Worm (Caenorhabditis elegans): Measurements from ENCODE around the gene K08E5.6.

Gene K08E5.6

ce11 chrIII:10108995-10109394 lies 31.8 kb upstream of the K08E5.6 start, which contains the start of gene T16H12.9:
Gene T16H12.9 (plus strand): TSS chrIII:10109295.
- TF ChIP-seq mef-2 (tag; optimal IDR thresholded peaks at IDR 0.05): no peak
- no peak for TF ChIP-seq Y116A8C.19 (tag; optimal IDR thresholded peaks at IDR 0.05; ENCODE audit: borderline replicate concordance)
- no peak for TF ChIP-seq mab-9 (GFP tag; IDR thresholded peaks at IDR 0.05)
- no peak for TF ChIP-seq C04F5.9 (tag; optimal IDR thresholded peaks at IDR 0.05)
- no peak for TF ChIP-seq nhr-76 (tag; optimal IDR thresholded peaks at IDR 0.05)
- no peak for TF ChIP-seq zip-4 (GFP tag; optimal IDR thresholded peaks at IDR 0.05)
- no peak for TF ChIP-seq sox-4 (tag; optimal IDR thresholded peaks at IDR 0.05)
- no peak for TF ChIP-seq irx-1 (tag; optimal IDR thresholded peaks at IDR 0.05)
- no peak for TF ChIP-seq nhr-77 (tag; optimal IDR thresholded peaks at IDR 0.05)
- no peak for TF ChIP-seq unc-30 (tag; optimal IDR thresholded peaks at IDR 0.05)
- no peak for TF ChIP-seq rnt-1 (tag; optimal IDR thresholded peaks at IDR 0.05)
- TF ChIP-seq hlh-4 (tag; optimal IDR thresholded peaks at IDR 0.05): no peak
- TF ChIP-seq isw-1 (GFP tag; IDR thresholded peaks at IDR 0.05): no peak
- no peak for TF ChIP-seq ceh-82 (tag; optimal IDR thresholded peaks at IDR 0.05)

- TF ChIP-seq lin-15B (tag; optimal IDR thresholded peaks at IDR 0.05) (no peak), fkh-10 (GFP tag; optimal IDR thresholded peaks at IDR 0.05) (no peak), ztf-11 (tag; optimal IDR thresholded peaks at IDR 0.05) (no peak), efl-1 (optimal IDR thresholded peaks at IDR 0.05) (no peak), efl-1 (GFP tag; optimal IDR thresholded peaks at IDR 0.05 in 1 of 2) (no peak), ces-1 (GFP tag; optimal IDR thresholded peaks at IDR 0.05) (no peak), hlh-4 (tag; optimal IDR thresholded peaks at IDR 0.05) (no peak), unc-130 (tag; optimal IDR thresholded peaks at IDR 0.05) (no peak), alr-1 (tag; optimal IDR thresholded peaks at IDR 0.05; ENCODE audit: borderline replicate concordance) (no peak), mep-1 (tag; optimal IDR thresholded peaks at IDR 0.05) (no peak), nhr-77 (tag; optimal IDR thresholded peaks at IDR 0.05) (no peak), fkh-4 (tag; optimal IDR thresholded peaks at IDR 0.05; ENCODE audit: borderline replicate concordance) (no peak), dsc-1 (tag; optimal IDR thresholded peaks at IDR 0.05) (no peak), fos-1 (tag; optimal IDR thresholded peaks at IDR 0.05) (no peak)
Measured at ce11 chrIII:10112958-10113357, 27.9 kb upstream of the K08E5.6 start, which contains the start of gene vps-29. Gene vps-29 (minus strand): TSS chrIII:10113058.

- no peak for TF ChIP-seq irx-1 (tag; optimal IDR thresholded peaks at IDR 0.05)
- peak; percentile 25 for TF ChIP-seq nhr-85 (tag)
- TF ChIP-seq efl-1 (optimal IDR thresholded peaks at IDR 0.05): peak; percentile 39 to 48
- peak; percentile 62 to 94 for TF ChIP-seq efl-1 (GFP tag; optimal IDR thresholded peaks at IDR 0.05 in 1 of 2)
- peak; percentile 4 for TF ChIP-seq lin-15B (tag; optimal IDR thresholded peaks at IDR 0.05)
- peak; percentile 46 for TF ChIP-seq snu-23 (GFP tag; optimal IDR thresholded peaks at IDR 0.05)
- TF ChIP-seq lin-35 (GFP tag; optimal IDR thresholded peaks at IDR 0.05): peak; percentile 36 to 50
- TF ChIP-seq nhr-28 (tag; optimal IDR thresholded peaks at IDR 0.05): no peak
- peak; percentile 46 to 67 for TF ChIP-seq lsy-2 (tag; optimal IDR thresholded peaks at IDR 0.05)
- no peak for TF ChIP-seq lin-13 (GFP tag; optimal IDR thresholded peaks at IDR 0.05)
- TF ChIP-seq nhr-71 (tag; optimal IDR thresholded peaks at IDR 0.05): peak; percentile 34
- TF ChIP-seq dpl-1 (GFP tag; optimal IDR thresholded peaks at IDR 0.05): peak; percentile 23 to 62 (median 41)
- peak; percentile 17 for TF ChIP-seq rnt-1 (tag; optimal IDR thresholded peaks at IDR 0.05)
- TF ChIP-seq vab-15 (tag; optimal IDR thresholded peaks at IDR 0.05): peak; percentile 19
- TF ChIP-seq skn-1 (tag; optimal IDR thresholded peaks at IDR 0.05): no peak
- peak; percentile 9 for TF ChIP-seq unc-86 (tag; optimal IDR thresholded peaks at IDR 0.05)
- TF ChIP-seq F16B12.6 (tag; optimal IDR thresholded peaks at IDR 0.05): peak; percentile 86
- TF ChIP-seq tbx-2 (tag; optimal IDR thresholded peaks at IDR 0.05): no peak
- no peak for TF ChIP-seq fos-1 (tag; optimal IDR thresholded peaks at IDR 0.05)
- no peak for TF ChIP-seq nhr-20 (tag; optimal IDR thresholded peaks at IDR 0.05)
- TF ChIP-seq mab-9 (GFP tag; IDR thresholded peaks at IDR 0.05): no peak
- no peak for TF ChIP-seq ceh-88 (GFP tag; IDR thresholded peaks at IDR 0.05)
- 0 out of 2 replicates have a peak, but pooled peaks have one; percentile 6 for TF ChIP-seq isw-1 (GFP tag; IDR thresholded peaks at IDR 0.05)
- TF ChIP-seq nhr-76 (tag; optimal IDR thresholded peaks at IDR 0.05): no peak
- no peak for TF ChIP-seq C34B4.2 (tag; optimal IDR thresholded peaks at IDR 0.05)
- peak; percentile 12 for TF ChIP-seq xbp-1 (tag; optimal IDR thresholded peaks at IDR 0.05)
- peak in 1 of 3 experiments; percentile 17 for TF ChIP-seq ceh-82 (tag; optimal IDR thresholded peaks at IDR 0.05)
- peak; percentile 31 for TF ChIP-seq nhr-47 (tag; optimal IDR thresholded peaks at IDR 0.05)
- TF ChIP-seq swsn-7 (tag; optimal IDR thresholded peaks at IDR 0.05): no peak
- TF ChIP-seq mep-1 (tag; optimal IDR thresholded peaks at IDR 0.05): peak; percentile 23
- peak; percentile 63 for TF ChIP-seq unc-130 (tag; optimal IDR thresholded peaks at IDR 0.05)
- TF ChIP-seq ama-1 (optimal IDR thresholded peaks at IDR 0.05): no peak
- TF ChIP-seq ceh-8 (GFP tag; optimal IDR thresholded peaks at IDR 0.05): no peak
- no peak for TF ChIP-seq elt-3 (tag; optimal IDR thresholded peaks at IDR 0.05)
- TF ChIP-seq blmp-1 (tag; optimal IDR thresholded peaks at IDR 0.05): no peak
- no peak for TF ChIP-seq Y116A8C.19 (tag; optimal IDR thresholded peaks at IDR 0.05; ENCODE audit: borderline replicate concordance)
Measured at ce11 chrIII:10114662-10115061, 26.2 kb upstream of the K08E5.6 start, which contains the start of the genes ZK1128.1 and mett-10. Gene ZK1128.1 (minus strand): TSS chrIII:10114760. Gene mett-10 (plus strand): TSS chrIII:10115036.

All from whole organism, L1 larva.